Fruit fly (Drosophila melanogaster): ENCODE data around the gene RabX2.

Gene RabX2

DNA sequence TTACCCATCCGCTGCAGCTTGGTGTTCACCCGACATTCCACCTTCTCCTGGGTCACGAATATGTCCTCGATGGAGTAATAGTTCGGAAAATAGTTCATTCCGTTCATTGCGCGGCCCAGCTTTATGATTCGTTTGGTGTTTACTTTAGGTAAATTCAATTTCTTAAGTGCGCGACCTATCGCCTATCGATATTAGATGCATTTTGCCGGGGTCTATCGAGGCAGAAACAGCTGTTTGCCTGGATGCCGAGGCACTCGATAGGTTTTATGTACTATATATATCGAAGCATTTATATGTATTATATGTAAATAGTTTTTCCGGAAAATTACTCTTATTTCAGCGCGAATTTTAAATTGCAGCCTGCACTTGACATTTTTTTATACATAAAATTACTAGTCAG, 32.3 kb upstream of the RabX2 start:
- TF ChIP-seq knrl (GFP tag; IDR thresholded peaks at IDR 0.05; ENCODE audit: partially characterized antibody) (peak; percentile 45; the same call in 1 of the 3 replicates), Med (GFP tag) (no peak), crp (GFP tag; optimal IDR thresholded peaks at IDR 0.05) (peak in 1 of 2 experiments; percentile 82), Dref (GFP tag; IDR thresholded peaks at IDR 0.05) (peak; percentile 65), CG6791 (GFP tag; IDR thresholded peaks at IDR 0.05; ENCODE audit: partially characterized antibody) (peak; percentile 80), CG10267 (tag; optimal IDR thresholded peaks at IDR 0.05) (no peak), hbn (GFP tag; IDR thresholded peaks at IDR 0.05; ENCODE audit: partially characterized antibody) (peak; percentile 53), unc-4 (GFP tag; IDR thresholded peaks at IDR 0.05; ENCODE audit: partially characterized antibody) (peak; percentile 55; the same call in 1 of the 2 replicates), CG8290 (GFP tag; optimal IDR thresholded peaks at IDR 0.05) (no peak), CG8290 (tag; optimal IDR thresholded peaks at IDR 0.05) (no peak), Lim3 (GFP tag; IDR thresholded peaks at IDR 0.05) (no peak), Trl (optimal IDR thresholded peaks at IDR 0.05) (no peak), Trl (GFP tag; optimal IDR thresholded peaks at IDR 0.05) (no peak), CG15514 (GFP tag; optimal IDR thresholded peaks at IDR 0.05) (peak; percentile 3), Dll (GFP tag; IDR thresholded peaks at IDR 0.05; ENCODE audit: partially characterized antibody) (peak; percentile 71), emc (GFP tag; optimal IDR thresholded peaks at IDR 0.05) (no peak), CG1603 (tag; optimal IDR thresholded peaks at IDR 0.05) (no peak), tll (GFP tag; optimal IDR thresholded peaks at IDR 0.05) (no peak), zen2 (GFP tag; IDR thresholded peaks at IDR 0.05; ENCODE audit: partially characterized antibody) (peak; percentile 72), al (GFP tag; IDR thresholded peaks at IDR 0.05) (no peak), tna (GFP tag; IDR thresholded peaks at IDR 0.05; ENCODE audit: partially characterized antibody) (peak; percentile 80), CG13296 (GFP tag; optimal IDR thresholded peaks at IDR 0.05) (no peak), CG11456 (GFP tag; IDR thresholded peaks at IDR 0.05) (no peak), BEAF-32 (GFP tag; optimal IDR thresholded peaks at IDR 0.05) (peak; percentile 39), amos (GFP tag; IDR thresholded peaks at IDR 0.05; ENCODE audit: partially characterized antibody) (peak; percentile 54; the same call in 1 of the 2 replicates), Sin3A (optimal IDR thresholded peaks at IDR 0.05) (no peak), bab2 (GFP tag; optimal IDR thresholded peaks at IDR 0.05) (no peak), CG14860 (GFP tag; IDR thresholded peaks at IDR 0.05; ENCODE audit: partially characterized antibody) (peak; percentile 68), CG2116 (GFP tag; optimal IDR thresholded peaks at IDR 0.05) (peak; percentile 1), Scr (GFP tag; IDR thresholded peaks at IDR 0.05; ENCODE audit: partially characterized antibody) (peak; percentile 63), ewg (GFP tag; optimal IDR thresholded peaks at IDR 0.05) (no peak), CG34224 (GFP tag; IDR thresholded peaks at IDR 0.05; ENCODE audit: partially characterized antibody) (peak; percentile 68), grn (GFP tag; optimal IDR thresholded peaks at IDR 0.05) (no peak), CG18764 (GFP tag; optimal IDR thresholded peaks at IDR 0.05) (no peak), bbx (GFP tag; IDR thresholded peaks at IDR 0.05; ENCODE audit: partially characterized antibody) (peak; percentile 77), CG11247 (GFP tag; IDR thresholded peaks at IDR 0.05) (no peak), CG10462 (GFP tag; optimal IDR thresholded peaks at IDR 0.05) (no peak), lbe (GFP tag; optimal IDR thresholded peaks at IDR 0.05) (no peak), luna (GFP tag; optimal IDR thresholded peaks at IDR 0.05) (no peak), peb (GFP tag; IDR thresholded peaks at IDR 0.05) (no peak), ems (GFP tag; optimal IDR thresholded peaks at IDR 0.05) (no peak), nerfin-1 (tag; optimal IDR thresholded peaks at IDR 0.05) (peak; percentile 66), nerfin-2 (GFP tag; IDR thresholded peaks at IDR 0.05; ENCODE audit: partially characterized antibody) (peak; percentile 60), stwl (tag; optimal IDR thresholded peaks at IDR 0.05) (peak; percentile 78), E2f2 (GFP tag; IDR thresholded peaks at IDR 0.05) (peak; percentile 69), CG2129 (GFP tag; IDR thresholded peaks at IDR 0.05; ENCODE audit: partially characterized antibody) (0 out of 2 replicates have a peak, but pooled peaks have one; percentile 18), ken (GFP tag; IDR thresholded peaks at IDR 0.05) (no peak), ato (GFP tag; IDR thresholded peaks at IDR 0.05; ENCODE audit: partially characterized antibody) (0 out of 2 replicates have a peak, but pooled peaks have one; percentile 54), MESR4 (GFP tag; optimal IDR thresholded peaks at IDR 0.05) (no peak)
